Fruit fly (Drosophila melanogaster) whole organism, wandering third instar larva: ENCODE data around the gene Nplp4.

ENCODE experiments used
- Abd-B ChIP-seq: fragments of >200 bp; optimal IDR thresholded peaks from 2 replicates; lab custom pipeline; 2017; ENCODE audit warnings: missing biosample characterization, missing genetic modification characterization
- CG32264 ChIP-seq: fragments of 200-800 bp; sonication (Bioruptor generic); optimal IDR thresholded peaks from 2 replicates; lab custom pipeline; 2016; ENCODE audit warnings: missing biosample characterization, missing genetic modification characterization
- CG9705 ChIP-seq: fragments of 200-800 bp; sonication (Bioruptor generic); optimal IDR thresholded peaks from 2 replicates; lab custom pipeline; 2018; ENCODE audit warnings: missing biosample characterization, mild to moderate bottlenecking, missing genetic modification characterization
- CrebA ChIP-seq: fragments of 200-800 bp; sonication (Bioruptor generic); optimal IDR thresholded peaks from 2 replicates; lab custom pipeline; 2016; ENCODE audit warnings: missing biosample characterization, mild to moderate bottlenecking, missing genetic modification characterization, borderline replicate concordance
- Dfd ChIP-seq: fragments of >200 bp; optimal IDR thresholded peaks from 2 replicates; lab custom pipeline; 2017; ENCODE audit warnings: missing biosample characterization, missing genetic modification characterization
- Dif ChIP-seq: fragments of 200-275, 200-300 bp; sonication (Bioruptor generic); optimal IDR thresholded peaks from 2 replicates; lab custom pipeline; 2018; ENCODE audit warnings: missing biosample characterization, missing genetic modification characterization; ENCODE audit not compliant: partially characterized antibody
- GATAd ChIP-seq: sonication (Bioruptor generic); optimal IDR thresholded peaks from 2 replicates; lab custom pipeline; 2016; ENCODE audit warnings: missing biosample characterization, missing genetic modification characterization
- HLH106 ChIP-seq: fragments of 200-800 bp; optimal IDR thresholded peaks from 3 replicates; lab custom pipeline; 2019; ENCODE audit warnings: missing biosample characterization, mild to moderate bottlenecking, missing genetic modification characterization, moderate library complexity
- Hnf4 ChIP-seq: fragments of 200-800 bp; sonication (Bioruptor generic); optimal IDR thresholded peaks from 2 replicates; lab custom pipeline; 2016; ENCODE audit warnings: missing biosample characterization, mild to moderate bottlenecking, missing genetic modification characterization
- Hr78 ChIP-seq: fragments of >200 bp; optimal IDR thresholded peaks from 2 replicates; lab custom pipeline; 2017; ENCODE audit warnings: missing biosample characterization, missing genetic modification characterization
- Hr83 ChIP-seq: fragments of 200-300 bp; sonication (Bioruptor generic); optimal IDR thresholded peaks from 2 replicates; lab custom pipeline; 2016; ENCODE audit warnings: missing biosample characterization, mild to moderate bottlenecking, missing genetic modification characterization, moderate library complexity; ENCODE audit not compliant: poor library complexity, severe bottlenecking
- Jra ChIP-seq: sonication (Bioruptor generic); optimal IDR thresholded peaks from 2 replicates; lab custom pipeline; 2016; ENCODE audit warnings: missing biosample characterization, missing genetic modification characterization
- Mio ChIP-seq: sonication (Bioruptor generic); optimal IDR thresholded peaks from 2 replicates; lab custom pipeline; 2016; ENCODE audit warnings: missing biosample characterization, missing genetic modification characterization
- Myc ChIP-seq: fragments of >200 bp; optimal IDR thresholded peaks from 2 replicates; lab custom pipeline; 2017
- N ChIP-seq: fragments of >200 bp; optimal IDR thresholded peaks from 2 replicates; lab custom pipeline; 2018; ENCODE audit warnings: missing biosample characterization, missing external identifiers, missing genetic modification characterization
- OdsH ChIP-seq: fragments of 200-800 bp; sonication (Bioruptor generic); optimal IDR thresholded peaks from 2 replicates; lab custom pipeline; 2016; ENCODE audit warnings: missing biosample characterization, mild to moderate bottlenecking, missing genetic modification characterization
- Rel ChIP-seq, 2 experiments: fragments of 200-800 bp; sonication (Bioruptor generic) in 1 of 2; optimal IDR thresholded peaks; 2 replicates in 1 of 2; 3 replicates in 1 of 2; lab custom pipeline; 2016 to 2019; ENCODE audit warnings: mild to moderate bottlenecking in 2 of 2, missing biosample characterization in 2 of 2, missing genetic modification characterization in 2 of 2, moderate library complexity in 1 of 2
- Sp1 ChIP-seq: fragments of 200-800 bp; sonication (Bioruptor generic); optimal IDR thresholded peaks from 3 replicates; lab custom pipeline; 2019; ENCODE audit warnings: missing biosample characterization, mild to moderate bottlenecking, missing genetic modification characterization, moderate library complexity
- Vsx2 ChIP-seq: fragments of 200-300, 225-300 bp; sonication (Bioruptor generic); optimal IDR thresholded peaks from 2 replicates; lab custom pipeline; 2018; ENCODE audit warnings: missing biosample characterization, missing genetic modification characterization; ENCODE audit not compliant: partially characterized antibody
- br ChIP-seq: fragments of 200-800 bp; sonication (Bioruptor generic); optimal IDR thresholded peaks from 2 replicates; lab custom pipeline; 2016; ENCODE audit warnings: missing biosample characterization, missing genetic modification characterization
- brk ChIP-seq: fragments of 200-800 bp; sonication (Bioruptor generic); optimal IDR thresholded peaks from 2 replicates; lab custom pipeline; 2016; ENCODE audit warnings: missing biosample characterization, mild to moderate bottlenecking, missing genetic modification characterization
- dl ChIP-seq, 2 experiments: fragments of 175-275, 200-275 bp in 1 of 2; fragments of 200-275 bp in 1 of 2; sonication (Bioruptor generic); optimal IDR thresholded peaks; lab custom pipeline; 2018; ENCODE audit warnings: mild to moderate bottlenecking in 2 of 2, missing biosample characterization in 2 of 2, missing genetic modification characterization in 2 of 2, moderate library complexity in 2 of 2; ENCODE audit not compliant: partially characterized antibody in 2 of 2, insufficient read depth in 1 of 2
- dmrt93B ChIP-seq: fragments of 200-800 bp; sonication (Bioruptor generic); optimal IDR thresholded peaks from 2 replicates; lab custom pipeline; 2018; ENCODE audit warnings: missing biosample characterization, mild to moderate bottlenecking, missing genetic modification characterization
- dsf ChIP-seq: sonication (Bioruptor generic); optimal IDR thresholded peaks from 2 replicates; lab custom pipeline; 2016; ENCODE audit warnings: missing biosample characterization, missing genetic modification characterization, borderline replicate concordance
- ey ChIP-seq: fragments of 200-800 bp; sonication (Bioruptor generic); optimal IDR thresholded peaks from 2 replicates; lab custom pipeline; 2016; ENCODE audit warnings: missing biosample characterization, missing genetic modification characterization
- foxo ChIP-seq, 2 experiments: fragments of 200-800 bp; sonication (Bioruptor generic); optimal IDR thresholded peaks; 2 replicates in 1 of 2; 3 replicates in 1 of 2; lab custom pipeline; 2016 to 2017; ENCODE audit warnings: missing biosample characterization in 2 of 2, missing genetic modification characterization in 2 of 2
- fru ChIP-seq: fragments of 200-800 bp; sonication (Bioruptor generic); optimal IDR thresholded peaks from 3 replicates; lab custom pipeline; 2016; ENCODE audit warnings: missing biosample characterization, mild to moderate bottlenecking, missing genetic modification characterization
- h ChIP-seq: fragments of 200-800 bp; sonication (Bioruptor generic); optimal IDR thresholded peaks from 3 replicates; lab custom pipeline; 2016; ENCODE audit warnings: missing biosample characterization, mild to moderate bottlenecking, missing genetic modification characterization
- jim ChIP-seq: fragments of 175-275, 200-325 bp; sonication (Bioruptor generic); optimal IDR thresholded peaks from 2 replicates; lab custom pipeline; 2016; ENCODE audit warnings: missing biosample characterization, mild to moderate bottlenecking, missing genetic modification characterization
- lola ChIP-seq: fragments of >200 bp; optimal IDR thresholded peaks from 2 replicates; lab custom pipeline; 2017; ENCODE audit warnings: missing biosample characterization, missing genetic modification characterization
- pan ChIP-seq: fragments of >200 bp; optimal IDR thresholded peaks from 2 replicates; lab custom pipeline; 2017
- psq ChIP-seq: fragments of 200-800 bp; sonication (Bioruptor generic); optimal IDR thresholded peaks from 3 replicates; lab custom pipeline; 2017; ENCODE audit warnings: missing biosample characterization, mild to moderate bottlenecking, missing genetic modification characterization, moderate library complexity
- rgr ChIP-seq: fragments of 200-800 bp; sonication (Bioruptor generic); optimal IDR thresholded peaks from 3 replicates; lab custom pipeline; 2016; ENCODE audit warnings: missing biosample characterization, mild to moderate bottlenecking, missing genetic modification characterization
- sage ChIP-seq: fragments of 200-800 bp; sonication (Bioruptor generic); optimal IDR thresholded peaks from 2 replicates; lab custom pipeline; 2016; ENCODE audit warnings: missing biosample characterization, mild to moderate bottlenecking, missing genetic modification characterization
- sv ChIP-seq: fragments of 200-800 bp; sonication (Bioruptor generic); optimal IDR thresholded peaks from 3 replicates; lab custom pipeline; 2016; ENCODE audit warnings: missing biosample characterization, missing genetic modification characterization
- tai ChIP-seq: sonication (Bioruptor generic); optimal IDR thresholded peaks from 2 replicates; lab custom pipeline; 2016; ENCODE audit warnings: missing biosample characterization, missing genetic modification characterization
- usp ChIP-seq: fragments of >200 bp; optimal IDR thresholded peaks from 2 replicates; lab custom pipeline; 2017; ENCODE audit warnings: missing biosample characterization, missing genetic modification characterization
- woc ChIP-seq: sonication (Bioruptor generic); optimal IDR thresholded peaks from 2 replicates; lab custom pipeline; 2016; ENCODE audit warnings: missing biosample characterization, mild to moderate bottlenecking, missing genetic modification characterization

Nplp4 gene

DNA sequence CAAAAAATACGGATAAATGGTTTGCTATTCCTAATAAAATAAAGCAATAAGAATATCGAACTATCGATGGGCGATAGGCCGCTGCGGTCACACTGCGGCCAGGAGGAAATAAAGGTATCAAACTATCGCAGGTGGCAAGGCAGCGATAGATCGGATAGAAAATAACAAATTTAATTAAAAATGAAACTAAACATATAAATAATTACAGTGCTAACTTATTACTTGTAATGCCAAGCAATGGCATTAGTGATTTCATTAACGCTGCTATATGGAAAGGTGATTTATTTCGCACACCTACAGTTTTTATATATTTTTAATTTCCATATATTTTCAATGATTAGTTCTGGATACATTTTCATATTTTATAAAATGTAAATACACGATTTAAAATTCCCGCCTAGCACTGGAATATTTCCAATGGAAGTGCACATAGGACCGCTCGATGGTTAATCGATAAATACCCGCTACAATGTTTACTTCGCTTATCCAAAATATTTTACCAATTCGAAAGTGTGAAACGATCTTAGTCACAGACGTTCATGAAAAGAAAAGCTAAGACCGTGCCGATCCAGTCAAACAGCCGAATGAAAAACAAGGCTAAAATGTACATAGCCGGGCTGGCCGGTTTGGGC, 27.4 kb upstream of the Nplp4 start, which contains the start of the genes CG15356 and CG15362:
CG15356 (minus strand) TSS at position 48 of the 632 bp plus-strand sequence.
CG15362 (plus strand) TSS at position 469 of the 632 bp plus-strand sequence.
- TF ChIP-seq woc (GFP tag; lab: Kevin White, UChicago) (peak; percentile 48), brk (no peak), Hr83 (peak; percentile 63), Sp1 (peak; percentile 25), rgr (GFP tag; lab: Kevin White, UChicago) (peak; percentile 6), usp (GFP tag; lab: Kevin White, UChicago) (no peak), CG32264 (peak; percentile 14), CG9705 (GFP tag; lab: Kevin White, UChicago) (peak; percentile 39), h (GFP tag; lab: Kevin White, UChicago) (peak; percentile 57), fru (GFP tag; lab: Kevin White, UChicago) (peak; percentile 13), HLH106 (tag; lab: Kevin White, UChicago) (peak; percentile 42), Hr78 (GFP tag; lab: Kevin White, UChicago) (no peak), sage (GFP tag; lab: Kevin White, UChicago) (peak; percentile 77), foxo (GFP tag; optimal IDR thresholded peaks at IDR 0.05; lab: Kevin White, UChicago) (peak in 1 of 2 experiments; percentile 31)

DNA sequence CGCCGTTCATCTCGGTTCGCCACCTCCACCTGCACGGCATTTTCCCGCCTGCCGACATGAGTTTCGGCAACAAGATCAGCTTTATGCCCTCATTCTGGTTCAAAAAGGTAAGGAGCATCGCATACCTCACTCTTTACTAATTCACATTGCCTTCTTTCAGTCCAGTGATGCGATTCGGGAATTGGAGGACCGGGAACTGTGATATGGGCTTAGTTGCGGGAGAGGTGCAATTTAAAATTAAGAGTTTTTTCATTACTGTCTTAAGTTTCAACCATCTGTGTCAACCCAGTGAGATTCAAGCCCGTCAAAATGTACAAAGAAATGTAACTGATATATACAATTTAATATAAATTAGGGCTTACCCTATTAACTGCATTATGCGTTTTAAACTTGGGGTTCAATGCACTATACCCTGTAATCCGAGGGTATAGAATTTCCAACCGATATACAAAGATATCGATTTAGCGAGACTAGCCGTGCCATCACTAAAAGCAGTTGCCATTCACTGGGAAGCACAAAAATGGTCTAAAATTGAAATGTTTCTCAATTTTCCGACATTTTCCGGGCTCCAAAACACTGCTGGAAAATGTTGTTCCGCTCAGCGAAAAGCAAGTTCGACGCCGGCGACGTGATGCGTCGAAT, 26.4 kb upstream of the Nplp4 start, which contains the start of gene CG7289:
CG7289 (plus strand) TSS at position 492 of the 642 bp plus-strand sequence.
- no peak for TF ChIP-seq Vsx2 (GFP tag; lab: Kevin White, UChicago)
- TF ChIP-seq lola (GFP tag; lab: Kevin White, UChicago) = no peak
- TF ChIP-seq Mio (GFP tag; lab: Kevin White, UChicago) = no peak
- no peak for TF ChIP-seq fru (GFP tag; lab: Kevin White, UChicago)
- TF ChIP-seq OdsH = no peak
- TF ChIP-seq Hr83 = peak; percentile 39
- TF ChIP-seq CG32264 = no peak
- peak; percentile 16 for TF ChIP-seq br (GFP tag; lab: Kevin White, UChicago)
- no peak for TF ChIP-seq dl (GFP tag; optimal IDR thresholded peaks at IDR 0.05; lab: Kevin White, UChicago; ENCODE audit: insufficient read depth in 1 of 2, partially characterized antibody in 2 of 2)
- TF ChIP-seq usp (GFP tag; lab: Kevin White, UChicago) = no peak
- TF ChIP-seq h (GFP tag; lab: Kevin White, UChicago) = peak; percentile 18
- TF ChIP-seq Dfd (GFP tag; lab: Kevin White, UChicago) = no peak
- no peak for TF ChIP-seq Hr78 (GFP tag; lab: Kevin White, UChicago)
- TF ChIP-seq CrebA = no peak
- TF ChIP-seq Sp1 = no peak
- no peak for TF ChIP-seq dsf
- TF ChIP-seq GATAd (GFP tag; lab: Kevin White, UChicago) = no peak
- no peak for TF ChIP-seq pan (lab: Kevin White, UChicago)
- no peak for TF ChIP-seq dmrt93B (GFP tag; lab: Kevin White, UChicago)
- TF ChIP-seq tai (GFP tag; lab: Kevin White, UChicago) = no peak
- no peak for TF ChIP-seq jim (GFP tag; lab: Kevin White, UChicago)
- TF ChIP-seq Jra (GFP tag; lab: Kevin White, UChicago) = no peak
- TF ChIP-seq Myc (lab: Kevin White, UChicago) = no peak
- TF ChIP-seq ey (GFP tag; lab: Kevin White, UChicago) = no peak
- TF ChIP-seq psq = no peak
- TF ChIP-seq Dif = no peak
- no peak for TF ChIP-seq woc (GFP tag; lab: Kevin White, UChicago)
- TF ChIP-seq Hnf4 = no peak
- TF ChIP-seq rgr (GFP tag; lab: Kevin White, UChicago) = peak; percentile 15
- no peak for TF ChIP-seq Rel (GFP tag; optimal IDR thresholded peaks at IDR 0.05; lab: Kevin White, UChicago)
- peak; percentile 68 for TF ChIP-seq Rel (tag; optimal IDR thresholded peaks at IDR 0.05; lab: Kevin White, UChicago)
- TF ChIP-seq foxo (GFP tag; optimal IDR thresholded peaks at IDR 0.05; lab: Kevin White, UChicago) = peak in 1 of 2 experiments; percentile 33
- TF ChIP-seq CG9705 (GFP tag; lab: Kevin White, UChicago) = no peak
- no peak for TF ChIP-seq Abd-B (GFP tag; lab: Kevin White, UChicago)
- TF ChIP-seq sv (GFP tag; lab: Kevin White, UChicago) = peak; percentile 3
- TF ChIP-seq HLH106 (tag; lab: Kevin White, UChicago) = no peak
- no peak for TF ChIP-seq N
- peak; percentile 32 for TF ChIP-seq sage (GFP tag; lab: Kevin White, UChicago)
- TF ChIP-seq brk = no peak
- TF ChIP-seq, all 38 proteins: peak for 8
